Fruit fly (Drosophila melanogaster): ENCODE data around the gene Rlip.

DNA sequence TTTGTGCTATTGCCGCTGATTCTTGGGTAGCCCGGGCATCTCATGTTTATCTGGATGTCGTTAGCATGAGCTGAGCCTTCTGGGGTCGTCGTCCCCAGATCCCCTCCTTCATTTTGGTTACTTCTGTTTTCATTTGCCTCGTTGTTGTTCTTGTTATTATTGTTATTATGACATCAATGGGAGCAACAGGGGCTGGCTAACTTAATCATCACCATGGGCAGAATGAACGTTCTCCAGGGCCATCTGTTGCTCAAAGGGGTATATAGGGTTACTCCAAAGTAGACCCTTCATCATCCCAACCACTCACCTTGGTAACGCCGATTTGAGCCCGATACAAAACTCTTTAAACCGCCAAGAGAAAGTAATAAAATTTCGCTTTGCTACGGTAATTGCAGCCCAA lies 19.2 kb upstream of the Rlip start:
- TF ChIP-seq CTCF (optimal IDR thresholded peaks at IDR 0.05): no peak
- no peak for TF ChIP-seq CG8478 (optimal IDR thresholded peaks at IDR 0.05)

All from S2 (cell line).